Worm (Caenorhabditis elegans): ENCODE results near the gene obr-3.

- TF ChIP-seq Y116A8C.19 (tag; optimal IDR thresholded peaks at IDR 0.05; ENCODE audit: borderline replicate concordance): no peak
- no peak for TF ChIP-seq elt-2 (tag; optimal IDR thresholded peaks at IDR 0.05)
- no peak for TF ChIP-seq F16B12.6 (tag; optimal IDR thresholded peaks at IDR 0.05)
- no peak for TF ChIP-seq unc-86 (tag; optimal IDR thresholded peaks at IDR 0.05)
- TF ChIP-seq efl-3 (GFP tag; optimal IDR thresholded peaks at IDR 0.05): no peak
- TF ChIP-seq unc-62 (GFP tag; optimal IDR thresholded peaks at IDR 0.05): no peak
- no peak for TF ChIP-seq ceh-82 (tag; optimal IDR thresholded peaks at IDR 0.05)
- TF ChIP-seq lin-13 (GFP tag; optimal IDR thresholded peaks at IDR 0.05): no peak
- no peak for TF ChIP-seq fkh-10 (GFP tag; optimal IDR thresholded peaks at IDR 0.05)
Measured at ce11 chrX:13833448-13833847, 23.8 kb upstream of the obr-3 start.
